Worm (Caenorhabditis elegans) whole organism, midembryonic: Measurements from ENCODE around the gene odr-10.

Source experiments
- cog-1 ChIP-seq: sonication (generic microtip); optimal IDR thresholded peaks from 2 replicates; lab custom pipeline; 2016; ENCODE audit warnings: missing genetic modification characterization, missing compliant biosample characterization
- flt-1 ChIP-seq: fragments of 200-800 bp; sonication (Bioruptor generic); IDR thresholded peaks from 2 replicates; pipeline ENCODE4 v1.3.6; 2022; ENCODE audit warnings: missing genetic modification characterization, missing compliant biosample characterization
- med-1 ChIP-seq: sonication (generic microtip); optimal IDR thresholded peaks from 2 replicates; lab custom pipeline; 2017; ENCODE audit warnings: missing genetic modification characterization, mild to moderate bottlenecking, missing compliant biosample characterization, antibody characterized with exemption, missing genetic modification reagents; ENCODE audit not compliant: insufficient read depth
- ztf-23 ChIP-seq: fragments of 200-800 bp; sonication (Bioruptor generic); IDR thresholded peaks from 2 replicates; pipeline ENCODE4 v1.3.6; 2022; ENCODE audit warnings: missing genetic modification reagents, missing genetic modification characterization, missing compliant biosample characterization

- no peak for TF ChIP-seq cog-1 (tag; lab: Kevin White, UChicago)
- TF ChIP-seq med-1 (GFP tag; lab: Kevin White, UChicago): no peak
- TF ChIP-seq flt-1 (GFP tag; lab: Robert Waterston, UW): no peak
- TF ChIP-seq ztf-23: no peak
Measured at ce11 chrX:6904064-6904771, 38.5 kb upstream of the odr-10 start, which contains the start of gene sid-5.
